Worm (Caenorhabditis elegans): ENCODE measurements around the gene mrp-7.

DNA sequence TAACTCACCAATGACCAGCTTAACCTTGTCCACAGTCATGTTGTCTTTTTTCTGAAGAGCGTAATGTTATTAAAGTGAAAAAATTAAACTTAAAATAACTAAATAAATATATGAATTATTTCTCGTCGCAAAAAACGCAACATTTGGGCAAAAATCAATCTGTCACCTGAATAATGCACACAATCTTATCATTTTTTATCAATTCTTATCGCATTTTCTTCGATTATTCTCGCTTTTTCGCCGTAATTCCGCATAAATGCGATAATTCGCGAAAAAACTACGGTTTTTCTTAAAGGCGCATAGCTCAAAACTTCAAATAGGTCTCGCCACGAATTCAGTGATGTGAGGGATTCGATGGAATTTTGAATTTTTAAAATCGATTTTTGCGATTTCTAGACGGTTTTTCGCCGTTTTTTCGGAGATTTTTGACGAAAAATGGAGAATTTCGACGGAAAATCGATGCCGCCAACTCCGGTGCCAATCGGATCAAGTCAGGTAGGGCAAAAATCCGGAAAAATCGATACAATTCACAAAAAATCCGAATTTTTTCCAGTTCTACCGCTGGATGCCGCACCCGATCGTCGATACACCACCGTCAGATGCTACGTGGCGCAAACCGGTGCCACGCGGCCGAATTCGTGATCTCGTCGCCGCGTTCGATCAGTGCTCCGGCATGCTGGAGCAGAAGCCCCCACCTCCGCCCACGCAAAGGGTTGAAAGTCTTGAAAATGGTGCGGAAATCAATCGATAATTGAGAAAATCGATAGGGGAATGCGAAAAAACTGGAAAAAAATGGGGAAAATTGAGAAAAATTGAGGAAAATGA, 22.9 kb downstream of the mrp-7 start, which contains the start of the genes Y43F8C.13 and ani-3:
- no peak for TF ChIP-seq hlh-26 (GFP tag; conservative IDR thresholded peaks at IDR 0.05)
- TF ChIP-seq ama-1 (optimal IDR thresholded peaks at IDR 0.05) = no peak
- no peak for TF ChIP-seq ama-1 (GFP tag; optimal IDR thresholded peaks at IDR 0.05)
- no peak for TF ChIP-seq unc-130 (GFP tag; optimal IDR thresholded peaks at IDR 0.05)
- TF ChIP-seq T07F8.4 (tag; optimal IDR thresholded peaks at IDR 0.05) = no peak
- TF ChIP-seq snpc-4 (GFP tag; optimal IDR thresholded peaks at IDR 0.05) = no peak
- TF ChIP-seq snpc-4 (tag; optimal IDR thresholded peaks at IDR 0.05) = peak in 1 of 4 experiments; percentile 7
- no peak for TF ChIP-seq attf-6 (GFP tag; IDR thresholded peaks at IDR 0.05)
- TF ChIP-seq nhr-120 (GFP tag; IDR thresholded peaks at IDR 0.05) = no peak
